Fruit fly (Drosophila melanogaster): ENCODE data around the gene CG7208.

The CG7208 gene

DNA sequence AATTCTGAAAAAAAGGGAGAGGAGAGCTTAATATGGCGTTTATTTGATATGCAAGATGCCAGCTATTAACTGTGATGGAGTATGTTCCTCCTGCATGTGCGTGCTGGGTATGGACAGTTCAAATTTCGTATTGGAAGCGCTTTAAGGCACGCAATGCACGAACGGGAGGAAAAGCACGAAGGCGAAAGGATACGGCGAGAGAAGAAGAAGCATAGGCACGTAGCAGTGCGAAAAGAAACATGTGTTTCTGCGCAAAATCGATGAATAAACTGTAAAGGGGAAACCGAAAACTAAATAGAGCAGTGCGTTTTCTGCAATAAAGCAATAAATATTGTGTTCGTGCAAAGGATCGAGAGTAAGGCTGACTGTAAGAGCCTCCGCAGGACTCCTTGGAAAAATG lies 30.4 kb upstream of the CG7208 start, which contains the start of gene CG14314 (continued):
- TF ChIP-seq pzg (GFP tag; optimal IDR thresholded peaks at IDR 0.05) (peak; percentile 1), CG17361 (GFP tag; IDR thresholded peaks at IDR 0.05) (no peak), CG11695 (GFP tag; IDR thresholded peaks at IDR 0.05) (no peak), Dp (GFP tag; optimal IDR thresholded peaks at IDR 0.05) (peak; percentile 36), bab2 (GFP tag; optimal IDR thresholded peaks at IDR 0.05) (no peak), CG16779 (GFP tag; IDR thresholded peaks at IDR 0.05) (no peak), ewg (GFP tag; optimal IDR thresholded peaks at IDR 0.05) (peak; percentile 92), nerfin-2 (GFP tag; IDR thresholded peaks at IDR 0.05; ENCODE audit: partially characterized antibody) (0 out of 2 replicates have a peak, but pooled peaks have one; percentile 34), amos (GFP tag; IDR thresholded peaks at IDR 0.05; ENCODE audit: partially characterized antibody) (peak; percentile 67; the same call in 1 of the 2 replicates), CG32767 (GFP tag; IDR thresholded peaks at IDR 0.05) (no peak), croc (GFP tag; conservative IDR thresholded peaks at IDR 0.05) (no peak), MESR4 (GFP tag; optimal IDR thresholded peaks at IDR 0.05) (peak; percentile 10), CG17829 (tag; optimal IDR thresholded peaks at IDR 0.05) (no peak), CG1832 (GFP tag; optimal IDR thresholded peaks at IDR 0.05) (no peak), Antp (GFP tag; optimal IDR thresholded peaks at IDR 0.05) (no peak), Mad (GFP tag; optimal IDR thresholded peaks at IDR 0.05) (no peak), Aef1 (GFP tag; IDR thresholded peaks at IDR 0.05) (no peak), onecut (GFP tag; IDR thresholded peaks at IDR 0.05) (peak; percentile 93), E2f2 (GFP tag; IDR thresholded peaks at IDR 0.05) (peak; percentile 14), CG8765 (GFP tag; IDR thresholded peaks at IDR 0.05) (no peak), Lpt (GFP tag; optimal IDR thresholded peaks at IDR 0.05) (no peak), CG17802 (tag; optimal IDR thresholded peaks at IDR 0.05) (no peak), Side (GFP tag; optimal IDR thresholded peaks at IDR 0.05) (no peak), BEAF-32 (GFP tag; optimal IDR thresholded peaks at IDR 0.05) (peak; percentile 30), ara (GFP tag; IDR thresholded peaks at IDR 0.05) (0 out of 2 replicates have a peak, but pooled peaks have one; percentile 12), zf30C (GFP tag; optimal IDR thresholded peaks at IDR 0.05) (no peak), vvl (GFP tag; IDR thresholded peaks at IDR 0.05) (no peak), Ets65A (GFP tag) (peak; percentile 95), CG13123 (GFP tag; optimal IDR thresholded peaks at IDR 0.05) (no peak), toy (GFP tag; IDR thresholded peaks at IDR 0.05) (no peak), inv (GFP tag; IDR thresholded peaks at IDR 0.05; ENCODE audit: partially characterized antibody) (peak; percentile 39; the same call in 1 of the 2 replicates), nau (GFP tag; optimal IDR thresholded peaks at IDR 0.05) (no peak), hkb (optimal IDR thresholded peaks at IDR 0.05) (no peak), hkb (GFP tag; IDR thresholded peaks at IDR 0.05) (no peak), CG17385 (GFP tag; optimal IDR thresholded peaks at IDR 0.05) (peak; percentile 53), ind (GFP tag; optimal IDR thresholded peaks at IDR 0.05) (no peak), ac (GFP tag; optimal IDR thresholded peaks at IDR 0.05) (no peak), gsb (GFP tag; IDR thresholded peaks at IDR 0.05) (no peak)

- TF ChIP-seq Blimp-1 (GFP tag; optimal IDR thresholded peaks at IDR 0.05) (no peak), Dll (GFP tag; IDR thresholded peaks at IDR 0.05; ENCODE audit: partially characterized antibody) (peak; percentile 86), CG10147 (GFP tag; optimal IDR thresholded peaks at IDR 0.05) (no peak), CG18599 (GFP tag; optimal IDR thresholded peaks at IDR 0.05) (peak; percentile 7), slbo (GFP tag; IDR thresholded peaks at IDR 0.05) (peak; percentile 46; the same call in 1 of the 2 replicates), unc-4 (GFP tag; IDR thresholded peaks at IDR 0.05; ENCODE audit: partially characterized antibody) (peak; percentile 87), CG6254 (GFP tag; optimal IDR thresholded peaks at IDR 0.05) (peak; percentile 66), sna (GFP tag; IDR thresholded peaks at IDR 0.05; ENCODE audit: partially characterized antibody) (peak; percentile 86), zfh2 (GFP tag; optimal IDR thresholded peaks at IDR 0.05) (peak; percentile 57), CG9727 (GFP tag; optimal IDR thresholded peaks at IDR 0.05) (peak; percentile 10), pan (optimal IDR thresholded peaks at IDR 0.05) (no peak), pan (GFP tag; optimal IDR thresholded peaks at IDR 0.05 in 1 of 2, IDR thresholded peaks at IDR 0.05 in 1 of 2) (no peak), pho (GFP tag; optimal IDR thresholded peaks at IDR 0.05) (no peak), HLH54F (GFP tag; optimal IDR thresholded peaks at IDR 0.05) (peak; percentile 54), CG16863 (GFP tag; optimal IDR thresholded peaks at IDR 0.05) (peak; percentile 12), odd (GFP tag; optimal IDR thresholded peaks at IDR 0.05) (no peak)
These were observed 29.8 kb upstream of the CG7208 start for dm6 chr3R:18215300-18215699.
